Worm (Caenorhabditis elegans) whole organism, dauer: ENCODE data around the gene F40F8.12.

Experiments
- unc-62 ChIP-seq: sonication (generic microtip); optimal IDR thresholded peaks from 2 replicates; lab custom pipeline; 2017; ENCODE audit warnings: missing biosample characterization, missing genetic modification reagents, missing genetic modification characterization

F40F8.12 gene

ce11 chrII:11129517-11129916 is at the start of gene F40F8.12:
F40F8.12 (plus strand) TSS chrII:11129817.
- TF ChIP-seq unc-62 (GFP tag; lab: Kevin White, UChicago) = no peak

DNA sequence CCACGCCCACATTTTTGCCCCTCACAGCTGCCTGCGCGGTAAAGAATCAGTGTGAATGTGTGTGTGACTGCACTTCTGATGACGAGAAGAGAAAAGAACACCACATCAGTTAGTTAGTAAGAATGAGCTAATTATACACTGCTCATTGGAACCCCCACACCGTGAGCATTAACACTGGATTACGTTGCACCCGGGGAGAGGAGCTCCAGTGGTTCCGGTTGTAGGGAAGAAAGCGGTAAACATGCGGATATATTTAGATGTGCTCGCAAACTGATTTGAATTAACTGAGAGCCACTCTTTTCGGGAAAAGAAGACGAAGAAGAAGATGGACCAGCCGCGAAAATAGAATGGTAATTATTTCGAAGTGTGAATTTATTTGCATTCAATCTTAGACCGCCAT is 42.8 kb upstream of the F40F8.12 start:
- no peak for TF ChIP-seq unc-62 (GFP tag; lab: Kevin White, UChicago)

- TF ChIP-seq unc-62 (GFP tag; lab: Kevin White, UChicago) = no peak
Measured at ce11 chrII:11088137-11088536, 41.5 kb upstream of the F40F8.12 start.

- no peak for TF ChIP-seq unc-62 (GFP tag; lab: Kevin White, UChicago)
Measured at ce11 chrII:11089356-11089755, 40.3 kb upstream of the F40F8.12 start, which contains the start of gene unc-53. unc-53 (minus strand) TSS chrII:11089456.

- no peak for TF ChIP-seq unc-62 (GFP tag; lab: Kevin White, UChicago)
Measured at ce11 chrII:11091577-11091976, 38.0 kb upstream of the F40F8.12 start.

ce11 chrII:11092413-11092812 is 37.2 kb upstream of the F40F8.12 start, which contains the start of gene rpl-42:
rpl-42 (plus strand) TSS chrII:11092713.
- no peak for TF ChIP-seq unc-62 (GFP tag; lab: Kevin White, UChicago)

- no peak for TF ChIP-seq unc-62 (GFP tag; lab: Kevin White, UChicago)
Measured at ce11 chrII:11094431-11094830, 35.2 kb upstream of the F40F8.12 start.

DNA sequence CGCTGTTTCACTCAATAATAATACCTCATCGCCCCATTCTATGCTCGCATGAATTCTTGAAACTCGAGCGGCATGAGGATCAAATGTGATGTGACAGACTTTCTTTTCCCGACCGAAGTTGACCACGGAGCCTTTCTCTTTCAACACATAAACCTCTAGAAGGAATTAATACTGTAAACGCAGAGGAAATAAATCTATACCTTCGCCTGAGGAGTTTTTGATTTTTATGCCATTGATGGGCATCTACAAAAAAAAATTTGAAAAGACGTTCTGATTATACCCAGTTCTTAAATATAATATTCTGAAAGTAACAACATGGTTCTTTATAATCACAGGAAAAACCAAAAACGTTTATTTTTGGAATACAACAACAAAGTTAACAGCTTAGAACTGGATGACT is 33.4 kb upstream of the F40F8.12 start, which contains the start of gene nbs-1:
TSS of gene nbs-1 (minus strand) at position 246 of the 400 bp plus-strand sequence.
- no peak for TF ChIP-seq unc-62 (GFP tag; lab: Kevin White, UChicago)

- no peak for TF ChIP-seq unc-62 (GFP tag; lab: Kevin White, UChicago)
Measured at ce11 chrII:11097154-11097887, 32.3 kb upstream of the F40F8.12 start, which contains the start of the genes rpl-36.A and nuo-1. rpl-36.A (minus strand) TSS chrII:11097204. nuo-1 (plus strand) TSS chrII:11097837.

- no peak for TF ChIP-seq unc-62 (GFP tag; lab: Kevin White, UChicago)
Measured at ce11 chrII:11099841-11100240, 29.8 kb upstream of the F40F8.12 start, which contains the start of gene C09H10.4. C09H10.4 (plus strand) TSS chrII:11100141.

DNA sequence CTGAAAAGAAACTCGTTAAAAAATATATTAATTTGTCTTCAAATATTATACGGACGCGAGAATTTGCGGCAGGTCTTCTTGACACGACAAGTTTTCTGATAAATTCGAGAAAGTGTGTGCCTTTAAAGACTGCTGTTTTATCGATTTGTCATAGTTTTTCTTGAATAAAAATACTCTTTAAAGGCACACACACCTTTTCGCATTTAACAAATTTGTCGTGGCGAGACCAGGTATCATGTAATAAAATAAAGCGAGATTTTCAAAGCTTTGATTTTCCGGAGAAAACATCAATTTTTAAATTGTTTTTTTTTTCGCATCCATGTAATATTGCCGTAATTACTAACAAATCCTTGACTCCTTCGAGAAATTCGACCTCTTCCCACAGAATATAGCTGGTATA is 28.4 kb upstream of the F40F8.12 start:
- no peak for TF ChIP-seq unc-62 (GFP tag; lab: Kevin White, UChicago)

DNA sequence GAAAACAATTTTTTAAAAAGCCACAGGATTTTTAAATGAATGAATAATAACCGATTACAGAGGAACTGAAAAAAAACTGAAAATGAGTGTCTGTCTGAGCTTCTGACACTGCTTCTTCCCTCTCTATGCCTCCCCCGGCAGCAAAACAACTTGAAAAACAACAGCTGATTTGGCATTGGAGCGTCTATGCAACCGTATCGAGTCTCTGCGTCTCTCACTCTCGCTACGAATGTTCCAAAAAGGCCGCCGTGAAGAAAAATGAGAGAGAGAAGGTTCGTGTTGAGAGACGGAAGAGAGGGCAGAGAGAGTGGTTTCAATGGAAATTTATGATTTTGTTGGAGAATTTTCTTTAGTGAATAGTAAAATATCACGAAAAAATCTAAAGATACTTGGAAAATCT is 26.6 kb upstream of the F40F8.12 start:
- TF ChIP-seq unc-62 (GFP tag; lab: Kevin White, UChicago) = no peak

DNA sequence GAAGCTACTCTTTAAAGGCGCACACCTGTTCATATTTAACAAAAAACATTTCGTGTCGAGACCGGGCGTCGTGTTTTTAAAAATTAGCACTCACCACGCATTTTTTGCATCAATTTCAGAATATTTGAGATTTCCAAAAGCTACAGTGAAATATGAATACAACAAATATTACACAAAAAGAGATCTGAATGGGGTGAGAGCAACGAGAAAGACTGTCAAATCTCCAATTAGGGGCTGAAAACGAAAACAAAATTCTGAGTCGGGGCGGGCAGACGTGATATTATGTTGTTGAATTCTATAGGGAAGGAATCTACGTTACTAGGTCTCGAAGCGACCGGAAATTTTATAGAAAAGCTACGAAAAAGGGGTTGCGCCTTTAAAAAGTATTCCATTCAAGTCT is 26.0 kb upstream of the F40F8.12 start, which contains the start of gene C09H10.5:
TSS of gene C09H10.5 (minus strand) at position 101 of the 400 bp plus-strand sequence.
- TF ChIP-seq unc-62 (GFP tag; lab: Kevin White, UChicago) = no peak

DNA sequence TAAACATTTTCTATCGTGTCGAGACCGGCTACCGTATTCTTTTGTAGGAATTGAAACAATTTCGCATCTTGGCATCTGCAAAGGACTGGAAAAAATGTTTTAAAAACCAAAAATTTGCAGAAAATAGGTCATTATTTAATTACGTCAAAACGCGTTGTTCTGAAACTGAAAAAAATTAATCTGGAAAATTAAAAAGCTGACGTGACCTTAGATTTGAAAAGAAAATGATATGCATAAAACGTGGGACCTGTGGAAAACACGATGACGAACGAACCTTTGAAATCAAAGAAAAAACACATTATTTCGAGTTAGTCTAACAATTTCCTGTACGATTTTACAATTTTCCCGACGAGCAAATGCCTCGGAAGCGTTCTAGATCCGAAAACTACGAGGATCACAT is 25.5 kb upstream of the F40F8.12 start, which contains the start of gene C09H10.9:
TSS of gene C09H10.9 (plus strand) at position 301 of the 400 bp plus-strand sequence.
- no peak for TF ChIP-seq unc-62 (GFP tag; lab: Kevin White, UChicago)

DNA sequence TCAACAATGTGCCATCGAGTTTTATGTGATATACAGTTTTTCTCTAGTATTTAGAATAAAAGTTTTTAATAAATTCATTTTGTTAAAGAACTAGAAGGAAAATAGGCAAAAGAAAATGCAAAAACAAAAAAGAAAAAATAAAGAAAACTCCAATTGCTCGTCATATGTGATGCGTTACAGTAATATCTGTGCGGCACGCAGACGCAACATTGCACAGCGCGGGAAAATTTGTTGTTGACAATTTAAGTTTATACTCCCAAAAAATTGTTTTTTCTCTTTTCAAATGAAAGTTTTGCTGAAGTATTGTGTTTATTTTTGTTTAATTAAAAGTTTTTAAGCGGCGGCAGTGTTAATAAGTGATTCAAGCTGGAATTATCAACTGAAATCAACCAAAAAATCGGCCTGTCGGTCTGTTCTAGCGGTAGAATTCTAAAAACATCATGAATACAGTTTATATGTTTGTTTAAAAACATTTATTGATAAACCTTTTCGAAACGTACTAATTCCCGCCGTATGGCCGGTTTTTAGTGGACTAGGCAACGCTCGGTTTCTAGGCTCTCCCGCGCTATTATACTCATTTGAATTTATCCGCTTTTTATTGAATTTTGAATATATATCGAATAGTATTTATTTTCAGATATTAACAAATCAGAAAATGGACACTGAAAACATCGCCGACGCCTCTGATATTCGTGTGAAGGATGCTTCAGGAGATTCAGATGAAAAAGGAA is 23.5 kb upstream of the F40F8.12 start, which contains the start of gene nasp-1:
TSS of gene nasp-1 (plus strand) at position 632 of the 731 bp plus-strand sequence.
- TF ChIP-seq unc-62 (GFP tag; lab: Kevin White, UChicago) = no peak

DNA sequence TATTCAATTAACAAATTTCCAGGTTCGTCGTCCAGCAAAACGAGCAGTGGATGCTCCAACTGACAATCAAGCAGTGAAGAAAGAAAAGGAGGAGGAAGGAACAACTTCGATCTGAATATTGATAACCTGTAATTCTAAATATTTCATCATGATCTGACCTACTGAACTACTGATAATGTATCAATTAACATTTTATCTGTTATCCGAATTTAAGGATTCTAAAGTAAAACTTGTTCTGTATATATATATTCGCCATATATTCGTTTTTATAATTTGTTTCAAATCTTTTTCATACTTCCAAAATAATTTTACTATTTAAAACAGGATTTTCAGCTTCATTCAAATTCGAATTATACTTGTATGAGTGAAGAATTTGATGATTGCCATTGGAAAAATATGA is 21.8 kb upstream of the F40F8.12 start, which contains the start of gene apc-17:
TSS of gene apc-17 (plus strand) at position 301 of the 400 bp plus-strand sequence.
- no peak for TF ChIP-seq unc-62 (GFP tag; lab: Kevin White, UChicago)
